Worm (Caenorhabditis elegans) whole organism, late embryonic: ENCODE measurements around the gene anoh-1.
"Not testable (repeated sequence)": the region's sequence is repeated elsewhere in the genome, so short reads cannot be mapped to it uniquely, and the experiment has no call there.

Source experiments
- ceh-6 ChIP-seq: fragments of 200-800 bp; sonication (Bioruptor generic); optimal IDR thresholded peaks from 2 replicates; lab custom pipeline; 2018; ENCODE audit warnings: mild to moderate bottlenecking, missing genetic modification characterization, missing compliant biosample characterization
- hlh-13 ChIP-seq: fragments of 200-800 bp; sonication (Bioruptor generic); optimal IDR thresholded peaks from 2 replicates; lab custom pipeline; 2018; ENCODE audit warnings: mild to moderate bottlenecking, missing genetic modification characterization, missing compliant biosample characterization
- nfya-1 ChIP-seq: sonication (generic microtip); optimal IDR thresholded peaks from 2 replicates; lab custom pipeline; 2017; ENCODE audit warnings: missing genetic modification characterization, mild to moderate bottlenecking, missing compliant biosample characterization, antibody characterized with exemption, moderate library complexity
- pqm-1 ChIP-seq: sonication (generic microtip); optimal IDR thresholded peaks from 2 replicates; lab custom pipeline; 2016; ENCODE audit warnings: missing genetic modification characterization, missing compliant biosample characterization
- ttx-3 ChIP-seq: sonication (generic microtip); optimal IDR thresholded peaks from 2 replicates; lab custom pipeline; 2016; ENCODE audit warnings: missing genetic modification reagents, missing genetic modification characterization, missing compliant biosample characterization

- peak; percentile 52 for TF ChIP-seq ttx-3 (tag; lab: Kevin White, UChicago)
- TF ChIP-seq pqm-1 (tag; lab: Kevin White, UChicago); hlh-13 (GFP tag; lab: Kevin White, UChicago); ceh-6; nfya-1 (tag; lab: Kevin White, UChicago): not testable (repeated sequence)
Observed at ce11 chrIII:13292971-13293514, 46.7 kb downstream of the anoh-1 start, which contains the start of gene set-25.
